Worm (Caenorhabditis elegans): Measurements from ENCODE around the gene F01D5.2.

The F01D5.2 gene

DNA sequence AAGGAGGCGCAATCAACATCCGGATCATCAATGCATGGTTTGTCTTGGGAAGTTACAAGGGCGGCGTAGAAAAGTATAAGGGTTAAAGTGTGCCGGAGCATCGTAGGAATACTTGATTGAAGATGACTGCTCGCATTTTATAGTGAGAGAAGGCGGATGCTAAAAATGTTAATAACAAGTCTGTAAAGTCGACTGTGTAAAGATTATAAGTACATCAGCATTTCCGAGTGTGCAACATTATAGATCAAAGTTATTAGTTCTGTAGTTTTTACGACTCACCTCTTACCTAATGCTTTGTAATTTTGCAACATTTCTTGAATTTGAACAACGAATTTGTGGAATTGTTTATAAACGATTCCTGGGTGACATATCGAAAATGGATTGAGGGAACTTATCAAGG lies 3.9 kb downstream of the F01D5.2 start, which contains the start of gene Y39G8B.7:
Gene Y39G8B.7 (minus strand): TSS at position 101 of the 400 bp plus-strand sequence.
- TF ChIP-seq sea-2 (GFP tag; optimal IDR thresholded peaks at IDR 0.05) = no peak
- no peak for TF ChIP-seq fkh-10 (GFP tag; optimal IDR thresholded peaks at IDR 0.05)
- no peak for TF ChIP-seq lin-15B (tag; optimal IDR thresholded peaks at IDR 0.05)
- TF ChIP-seq elt-3 (tag; optimal IDR thresholded peaks at IDR 0.05) = no peak
- TF ChIP-seq unc-62 (GFP tag; optimal IDR thresholded peaks at IDR 0.05) = no peak
- TF ChIP-seq ama-1 (optimal IDR thresholded peaks at IDR 0.05) = no peak
- no peak for TF ChIP-seq nhr-43 (tag; optimal IDR thresholded peaks at IDR 0.05; ENCODE audit: poor library complexity, severe bottlenecking)
- no peak for TF ChIP-seq nhr-25 (tag; optimal IDR thresholded peaks at IDR 0.05)
- no peak for TF ChIP-seq nhr-76 (tag; optimal IDR thresholded peaks at IDR 0.05)
- no peak for TF ChIP-seq egl-27 (tag; optimal IDR thresholded peaks at IDR 0.05)
- no peak for TF ChIP-seq mml-1 (tag; optimal IDR thresholded peaks at IDR 0.05)
- TF ChIP-seq fos-1 (tag; optimal IDR thresholded peaks at IDR 0.05) = no peak
- no peak for TF ChIP-seq ceh-28 (tag; optimal IDR thresholded peaks at IDR 0.05)
- no peak for TF ChIP-seq nhr-23 (tag; optimal IDR thresholded peaks at IDR 0.05)
- no peak for TF ChIP-seq nhr-237 (tag; optimal IDR thresholded peaks at IDR 0.05)

DNA sequence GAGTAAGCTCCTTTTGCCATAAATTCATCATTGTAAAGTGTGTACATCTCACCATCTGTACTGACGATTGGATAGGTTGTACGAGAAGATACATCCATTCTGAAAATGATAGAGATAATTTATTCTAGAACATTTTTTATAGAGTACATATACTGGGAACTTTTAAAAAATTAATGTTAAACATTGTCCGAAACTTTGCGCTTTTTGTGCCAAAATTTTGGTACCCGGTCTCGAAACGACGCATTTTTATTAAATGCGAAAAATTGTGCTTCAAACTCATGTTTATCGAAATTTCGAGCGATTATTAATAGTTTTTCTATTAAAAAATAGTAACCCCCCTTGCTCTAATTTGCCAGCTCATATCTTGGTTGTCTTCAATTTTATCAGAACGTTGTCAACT lies 7.1 kb downstream of the F01D5.2 start, which contains the start of gene Y39G8B.5:
Gene Y39G8B.5 (minus strand): TSS at position 101 of the 400 bp plus-strand sequence.
- TF ChIP-seq elt-3 (tag; optimal IDR thresholded peaks at IDR 0.05) = no peak
- no peak for TF ChIP-seq snpc-4 (tag; optimal IDR thresholded peaks at IDR 0.05)
- no peak for TF ChIP-seq egl-5 (tag; optimal IDR thresholded peaks at IDR 0.05)
- no peak for TF ChIP-seq nhr-43 (tag; optimal IDR thresholded peaks at IDR 0.05; ENCODE audit: poor library complexity, severe bottlenecking)
- no peak for TF ChIP-seq nhr-11 (tag; optimal IDR thresholded peaks at IDR 0.05)
- TF ChIP-seq pqm-1 (tag; optimal IDR thresholded peaks at IDR 0.05) = no peak
- TF ChIP-seq daf-12 (tag; optimal IDR thresholded peaks at IDR 0.05) = no peak
- TF ChIP-seq elt-2 (tag; optimal IDR thresholded peaks at IDR 0.05) = no peak
- no peak for TF ChIP-seq nhr-12 (tag; optimal IDR thresholded peaks at IDR 0.05)
- TF ChIP-seq skn-1 (tag; optimal IDR thresholded peaks at IDR 0.05) = no peak
- no peak for TF ChIP-seq lin-39 (tag; optimal IDR thresholded peaks at IDR 0.05)
- TF ChIP-seq aly-2 (tag; optimal IDR thresholded peaks at IDR 0.05) = no peak
- TF ChIP-seq fos-1 (tag; optimal IDR thresholded peaks at IDR 0.05) = no peak
- TF ChIP-seq eor-1 (tag; optimal IDR thresholded peaks at IDR 0.05) = no peak
- no peak for TF ChIP-seq jun-1 (tag; optimal IDR thresholded peaks at IDR 0.05)
- TF ChIP-seq nhr-28 (tag; optimal IDR thresholded peaks at IDR 0.05) = no peak
- no peak for TF ChIP-seq fkh-2 (tag; optimal IDR thresholded peaks at IDR 0.05)
- TF ChIP-seq ceh-9 (tag; optimal IDR thresholded peaks at IDR 0.05) = no peak
- TF ChIP-seq elt-1 (tag; optimal IDR thresholded peaks at IDR 0.05) = no peak
- no peak for TF ChIP-seq ceh-82 (tag; optimal IDR thresholded peaks at IDR 0.05)

DNA sequence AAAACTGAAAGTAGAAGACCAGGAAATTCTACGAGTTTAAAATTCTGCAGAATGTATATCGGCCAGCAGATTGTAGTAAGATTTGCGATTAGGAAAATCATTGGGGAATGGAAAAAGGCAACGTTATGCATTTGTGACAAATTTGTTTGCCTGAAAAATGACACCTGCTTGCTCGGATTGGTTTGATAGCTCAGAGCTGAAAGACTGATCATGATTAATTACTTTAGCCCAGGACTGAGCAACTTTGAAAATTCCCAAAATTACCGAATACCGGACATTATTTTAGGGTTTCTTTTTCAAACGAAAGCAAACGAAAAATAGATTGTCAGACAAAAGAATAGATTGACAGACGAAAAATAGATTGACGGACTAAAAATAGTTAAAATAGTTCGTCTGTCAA lies 14.3 kb downstream of the F01D5.2 start, which contains the start of gene sre-47:
Gene sre-47 (minus strand): TSS at position 101 of the 400 bp plus-strand sequence.
- TF ChIP-seq ZK546.5 (tag; optimal IDR thresholded peaks at IDR 0.05) (no peak), nhr-28 (tag; optimal IDR thresholded peaks at IDR 0.05) (no peak), unc-39 (tag; optimal IDR thresholded peaks at IDR 0.05) (no peak), hmg-11 (tag; optimal IDR thresholded peaks at IDR 0.05) (no peak), ceh-28 (tag; optimal IDR thresholded peaks at IDR 0.05) (no peak), nhr-12 (tag; optimal IDR thresholded peaks at IDR 0.05) (no peak), ceh-16 (tag; optimal IDR thresholded peaks at IDR 0.05) (no peak), lin-15B (tag; optimal IDR thresholded peaks at IDR 0.05) (no peak)

DNA sequence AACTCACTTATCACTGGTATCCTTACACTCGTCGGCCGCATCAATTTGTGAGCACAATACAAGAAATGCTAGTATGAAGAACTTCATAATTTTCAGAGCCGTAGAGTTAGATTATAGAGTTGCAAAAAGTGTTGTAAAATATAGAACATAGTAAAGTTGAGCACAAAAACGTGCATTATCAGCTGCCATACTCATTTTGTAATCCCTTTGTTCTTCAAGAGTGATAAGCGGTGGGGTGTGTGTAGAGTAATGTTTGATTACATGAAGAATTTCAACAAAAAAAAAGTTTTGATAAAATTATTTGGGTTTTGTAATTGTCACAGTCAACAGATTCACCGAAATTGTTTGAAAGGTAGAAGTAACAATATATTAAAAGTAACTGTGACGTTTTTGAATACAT lies 15.9 kb downstream of the F01D5.2 start, which contains the start of the genes Y39G8B.13 and Y39G8B.10:
Gene Y39G8B.13 (minus strand): TSS at position 125 of the 400 bp plus-strand sequence.
Gene Y39G8B.10 (minus strand): TSS at position 193 of the 400 bp plus-strand sequence.
- TF ChIP-seq pqm-1 (tag; optimal IDR thresholded peaks at IDR 0.05) (peak; percentile 78), elt-2 (tag; optimal IDR thresholded peaks at IDR 0.05) (peak; percentile 86), skn-1 (tag; optimal IDR thresholded peaks at IDR 0.05) (no peak)

DNA sequence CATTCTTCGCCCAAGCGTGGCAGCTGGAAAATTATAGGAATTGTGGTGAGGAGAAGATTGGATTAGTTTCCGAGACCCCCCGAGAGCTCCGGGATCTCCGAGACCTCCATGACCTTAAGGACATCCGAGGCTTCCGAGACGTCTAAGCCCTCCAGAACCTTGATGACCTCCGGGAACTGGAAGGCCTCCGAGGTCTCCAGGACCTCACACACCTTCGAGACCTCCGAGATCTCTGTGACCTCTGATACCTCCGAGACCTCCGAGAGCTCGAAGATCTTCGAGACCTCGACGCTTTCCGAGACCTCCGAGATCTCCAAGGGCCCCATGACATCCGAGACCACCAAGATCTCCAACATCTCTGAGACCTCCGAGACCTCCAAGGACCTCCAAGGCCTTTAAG lies 16.6 kb downstream of the F01D5.2 start:
- no peak for TF ChIP-seq zag-1 (tag; optimal IDR thresholded peaks at IDR 0.05)
- TF ChIP-seq mdl-1 (tag; optimal IDR thresholded peaks at IDR 0.05) = no peak
- TF ChIP-seq lsy-12 (tag; optimal IDR thresholded peaks at IDR 0.05) = no peak
- TF ChIP-seq tbx-2 (tag; optimal IDR thresholded peaks at IDR 0.05) = no peak
- TF ChIP-seq snpc-4 (tag; optimal IDR thresholded peaks at IDR 0.05) = no peak
- no peak for TF ChIP-seq egl-5 (tag; optimal IDR thresholded peaks at IDR 0.05)
- no peak for TF ChIP-seq elt-1 (tag; optimal IDR thresholded peaks at IDR 0.05)
- no peak for TF ChIP-seq R02D3.7 (tag; optimal IDR thresholded peaks at IDR 0.05)
- TF ChIP-seq nhr-12 (tag; optimal IDR thresholded peaks at IDR 0.05) = no peak
